Worm (Caenorhabditis elegans) whole organism, mixed stage, embryonic: ENCODE results near the gene W06A7.2.
A peak's percentile ranks its signal among the peaks of the same experiment; 100 is the strongest.

Experiments used
- blmp-1 ChIP-seq: fragments of 150-350 bp; optimal IDR thresholded peaks from 2 replicates; lab custom pipeline; 2014; ENCODE audit warnings: missing biosample characterization, missing genetic modification characterization
- ceh-39 ChIP-seq: fragments of 150-350 bp; optimal IDR thresholded peaks from 2 replicates; lab custom pipeline; 2014; ENCODE audit warnings: missing biosample characterization, missing genetic modification characterization
- ceh-43 ChIP-seq: fragments of 200-800 bp; sonication (Bioruptor generic); optimal IDR thresholded peaks from 2 replicates; lab custom pipeline; 2018; ENCODE audit warnings: mild to moderate bottlenecking, missing genetic modification characterization, moderate library complexity, missing compliant biosample characterization
- ceh-83 ChIP-seq: fragments of 200-800 bp; sonication (Bioruptor generic); optimal IDR thresholded peaks from 2 replicates; lab custom pipeline; 2018; ENCODE audit warnings: mild to moderate bottlenecking, missing genetic modification characterization, missing compliant biosample characterization
- cnd-1 ChIP-seq: fragments of 200-800 bp; sonication (Bioruptor generic); optimal IDR thresholded peaks from 2 replicates; lab custom pipeline; 2018; ENCODE audit warnings: mild to moderate bottlenecking, missing genetic modification characterization, missing compliant biosample characterization
- drap-1 ChIP-seq: fragments of 200-800 bp; sonication (Bioruptor generic); optimal IDR thresholded peaks from 3 replicates; lab custom pipeline; 2018; ENCODE audit warnings: mild to moderate bottlenecking, missing genetic modification characterization, missing compliant biosample characterization
- elt-1 ChIP-seq: sonication (generic microtip); optimal IDR thresholded peaks from 2 replicates; lab custom pipeline; 2017; ENCODE audit warnings: missing genetic modification characterization, mild to moderate bottlenecking, missing compliant biosample characterization, antibody characterized with exemption, moderate library complexity, borderline replicate concordance; ENCODE audit not compliant: insufficient read depth
- elt-3 ChIP-seq: fragments of 150-350 bp; optimal IDR thresholded peaks from 2 replicates; lab custom pipeline; 2014; ENCODE audit warnings: missing biosample characterization, missing genetic modification characterization
- flh-1 ChIP-seq: fragments of 200-800 bp; sonication (Bioruptor generic); optimal IDR thresholded peaks from 2 replicates; lab custom pipeline; 2018; ENCODE audit warnings: mild to moderate bottlenecking, missing genetic modification characterization, moderate library complexity, missing compliant biosample characterization
- ham-2 ChIP-seq: fragments of 200-800 bp; sonication (Bioruptor generic); optimal IDR thresholded peaks from 2 replicates; lab custom pipeline; 2018; ENCODE audit warnings: mild to moderate bottlenecking, missing genetic modification characterization, missing compliant biosample characterization
- hlh-1 ChIP-seq: fragments of 150-350 bp; optimal IDR thresholded peaks from 2 replicates; lab custom pipeline; 2014; ENCODE audit warnings: missing biosample characterization, missing genetic modification reagents, missing genetic modification characterization
- lin-13 ChIP-seq: fragments of 150-350 bp; optimal IDR thresholded peaks from 2 replicates; lab custom pipeline; 2014; ENCODE audit warnings: missing biosample characterization, missing genetic modification characterization
- lsy-2 ChIP-seq: fragments of 150-350 bp; optimal IDR thresholded peaks from 2 replicates; lab custom pipeline; 2014; ENCODE audit warnings: missing biosample characterization, missing genetic modification characterization
- mls-2 ChIP-seq: sonication (generic microtip); optimal IDR thresholded peaks from 2 replicates; lab custom pipeline; 2016; ENCODE audit warnings: mild to moderate bottlenecking, missing genetic modification characterization, moderate library complexity, missing compliant biosample characterization
- nhr-12 ChIP-seq: fragments of 150-350 bp; optimal IDR thresholded peaks from 2 replicates; lab custom pipeline; 2014; ENCODE audit warnings: missing biosample characterization, missing genetic modification characterization
- nhr-2 ChIP-seq: fragments of 150-350 bp; optimal IDR thresholded peaks from 2 replicates; lab custom pipeline; 2014; ENCODE audit warnings: missing biosample characterization, missing genetic modification characterization
- nhr-28 ChIP-seq: fragments of 150-350 bp; optimal IDR thresholded peaks from 2 replicates; lab custom pipeline; 2014; ENCODE audit warnings: missing biosample characterization, missing genetic modification characterization
- nhr-76 ChIP-seq: sonication (generic microtip); optimal IDR thresholded peaks from 2 replicates; lab custom pipeline; 2017; ENCODE audit warnings: missing biosample characterization, missing genetic modification characterization
- pha-4 ChIP-seq: fragments of 150-350 bp; optimal IDR thresholded peaks from 2 replicates; lab custom pipeline; 2018; ENCODE audit warnings: missing biosample characterization, missing genetic modification reagents, missing genetic modification characterization
- sem-2 ChIP-seq: fragments of 200-800 bp; sonication (Bioruptor generic); optimal IDR thresholded peaks from 2 replicates; lab custom pipeline; 2018; ENCODE audit warnings: mild to moderate bottlenecking, missing genetic modification characterization, missing compliant biosample characterization
- snpc-4 ChIP-seq: fragments of 150-350 bp; optimal IDR thresholded peaks from 2 replicates; lab custom pipeline; 2014; ENCODE audit warnings: missing biosample characterization, missing genetic modification characterization
- sptf-1 ChIP-seq: sonication (generic microtip); optimal IDR thresholded peaks from 2 replicates; lab custom pipeline; 2017; ENCODE audit warnings: mild to moderate bottlenecking, missing genetic modification characterization, moderate library complexity, missing compliant biosample characterization
- tbx-8 ChIP-seq: fragments of 200-800 bp; sonication (Bioruptor generic); optimal IDR thresholded peaks from 2 replicates; lab custom pipeline; 2018; ENCODE audit warnings: mild to moderate bottlenecking, missing genetic modification characterization, moderate library complexity, missing compliant biosample characterization
- unc-120 ChIP-seq: sonication (generic microtip); optimal IDR thresholded peaks from 2 replicates; lab custom pipeline; 2017; ENCODE audit warnings: missing genetic modification characterization, missing compliant biosample characterization; ENCODE audit not compliant: poor library complexity, severe bottlenecking
- unc-39 ChIP-seq: fragments of 150-350 bp; optimal IDR thresholded peaks from 2 replicates; lab custom pipeline; 2014; ENCODE audit warnings: missing biosample characterization, missing genetic modification characterization
- unc-62 ChIP-seq: fragments of 150-350 bp; optimal IDR thresholded peaks from 2 replicates; lab custom pipeline; 2014; ENCODE audit warnings: missing biosample characterization, missing genetic modification reagents, missing genetic modification characterization
- zip-8 ChIP-seq: fragments of 150-350 bp; optimal IDR thresholded peaks from 2 replicates; lab custom pipeline; 2014; ENCODE audit warnings: missing biosample characterization, missing genetic modification characterization
- ztf-11 ChIP-seq: fragments of 150-350 bp; optimal IDR thresholded peaks from 2 replicates; lab custom pipeline; 2014; ENCODE audit warnings: missing biosample characterization, missing genetic modification characterization

Gene W06A7.2

DNA sequence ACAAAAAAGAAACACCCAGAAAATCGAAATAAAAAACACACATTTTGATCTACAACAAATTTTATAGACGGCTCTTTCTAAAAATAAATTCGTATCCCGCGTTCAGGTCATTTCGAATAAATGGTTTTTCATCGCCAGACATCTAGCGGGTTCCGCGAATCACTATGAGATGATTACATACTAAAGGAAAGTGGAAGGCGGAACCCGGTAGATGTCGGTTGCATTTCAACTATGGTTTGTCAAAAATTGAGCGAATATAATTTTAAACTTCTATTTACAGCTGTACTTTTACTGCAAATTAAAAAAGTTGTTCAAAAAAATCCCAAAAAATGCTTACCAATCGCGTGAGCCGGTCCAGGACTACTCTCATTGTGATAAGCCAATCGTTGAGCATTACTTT is 23.8 kb upstream of the W06A7.2 start:
- no peak for TF ChIP-seq pha-4 (tag; lab: Kevin White, UChicago)
- no peak for TF ChIP-seq elt-1 (tag; lab: Kevin White, UChicago)
- TF ChIP-seq hlh-1 = no peak
- no peak for TF ChIP-seq nhr-2 (tag; lab: Kevin White, UChicago)
- TF ChIP-seq nhr-76 (tag; lab: Kevin White, UChicago) = no peak
- no peak for TF ChIP-seq cnd-1 (tag; lab: Kevin White, UChicago)
- no peak for TF ChIP-seq flh-1 (GFP tag; lab: Kevin White, UChicago)
- no peak for TF ChIP-seq unc-120 (tag; lab: Kevin White, UChicago)
- no peak for TF ChIP-seq lsy-2
- TF ChIP-seq nhr-12 = no peak
- TF ChIP-seq sptf-1 (tag; lab: Kevin White, UChicago) = no peak
- no peak for TF ChIP-seq ceh-39
- TF ChIP-seq ceh-43 (GFP tag; lab: Kevin White, UChicago) = no peak
- TF ChIP-seq drap-1 (GFP tag; lab: Kevin White, UChicago) = no peak

DNA sequence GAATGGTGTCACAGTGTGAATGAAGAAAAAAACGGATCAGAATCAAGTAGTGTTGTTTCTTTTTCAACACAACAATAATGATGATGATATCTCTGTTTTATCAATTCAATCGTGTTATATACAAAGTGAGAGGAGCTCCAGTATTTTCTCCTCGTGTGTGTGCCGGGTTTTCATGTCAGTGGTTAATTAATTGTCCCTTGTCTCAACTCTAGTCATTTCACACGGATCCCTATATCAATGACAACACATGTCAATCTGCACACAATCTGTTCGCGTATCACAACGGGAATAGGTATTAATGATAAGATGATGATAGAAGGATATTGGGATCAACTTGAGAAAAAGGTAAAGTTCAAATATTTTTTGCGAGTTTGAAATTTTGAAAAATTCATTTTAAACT is 21.3 kb upstream of the W06A7.2 start:
- TF ChIP-seq hlh-1 (peak; percentile 65), unc-39 (tag; lab: Kevin White, UChicago) (no peak), lsy-2 (no peak), cnd-1 (tag; lab: Kevin White, UChicago) (no peak), mls-2 (no peak), unc-120 (tag; lab: Kevin White, UChicago) (peak; percentile 40), zip-8 (tag; lab: Kevin White, UChicago) (no peak), unc-62 (GFP tag; lab: Kevin White, UChicago) (peak; percentile 86), sem-2 (no peak), ceh-83 (GFP tag; lab: Kevin White, UChicago) (no peak), lin-13 (tag; lab: Kevin White, UChicago) (no peak), ham-2 (GFP tag; lab: Kevin White, UChicago) (no peak)

DNA sequence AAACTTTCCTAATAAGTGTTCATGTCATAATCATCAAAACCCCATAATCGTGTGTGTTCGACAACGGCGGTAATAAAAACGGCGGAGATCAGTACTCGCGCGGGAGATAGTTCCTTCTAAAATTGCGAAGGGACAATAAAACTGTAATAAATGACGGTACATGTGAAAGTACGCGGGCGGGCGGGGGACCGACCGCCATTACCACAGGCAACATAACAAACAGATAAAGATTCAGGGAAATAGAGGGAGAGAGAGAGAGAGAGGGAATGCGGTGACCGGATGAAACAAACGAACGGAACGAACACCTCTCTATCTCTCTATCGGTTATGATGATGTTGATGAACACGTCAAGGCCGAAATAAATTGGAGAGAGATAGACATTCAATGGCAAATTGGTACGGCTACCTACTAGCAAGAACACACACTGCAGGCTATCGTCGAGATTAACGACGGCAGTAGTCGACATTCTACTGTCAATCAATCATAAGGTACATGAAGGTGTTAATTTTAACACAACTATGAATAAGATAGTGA is 15.4 kb upstream of the W06A7.2 start:
- peak; percentile 91 for TF ChIP-seq ham-2 (GFP tag; lab: Kevin White, UChicago)
- TF ChIP-seq lsy-2 = no peak
- peak; percentile 50 for TF ChIP-seq nhr-2 (tag; lab: Kevin White, UChicago)
- TF ChIP-seq hlh-1 = peak; percentile 24
- no peak for TF ChIP-seq nhr-28 (tag; lab: Kevin White, UChicago)
- TF ChIP-seq nhr-12 = no peak
- TF ChIP-seq nhr-76 (tag; lab: Kevin White, UChicago) = no peak
- no peak for TF ChIP-seq ztf-11 (tag; lab: Kevin White, UChicago)
- peak; percentile 65 for TF ChIP-seq elt-1 (tag; lab: Kevin White, UChicago)
- TF ChIP-seq elt-3 (tag; lab: Kevin White, UChicago) = peak; percentile 44
- TF ChIP-seq unc-62 (GFP tag; lab: Kevin White, UChicago) = peak; percentile 78

DNA sequence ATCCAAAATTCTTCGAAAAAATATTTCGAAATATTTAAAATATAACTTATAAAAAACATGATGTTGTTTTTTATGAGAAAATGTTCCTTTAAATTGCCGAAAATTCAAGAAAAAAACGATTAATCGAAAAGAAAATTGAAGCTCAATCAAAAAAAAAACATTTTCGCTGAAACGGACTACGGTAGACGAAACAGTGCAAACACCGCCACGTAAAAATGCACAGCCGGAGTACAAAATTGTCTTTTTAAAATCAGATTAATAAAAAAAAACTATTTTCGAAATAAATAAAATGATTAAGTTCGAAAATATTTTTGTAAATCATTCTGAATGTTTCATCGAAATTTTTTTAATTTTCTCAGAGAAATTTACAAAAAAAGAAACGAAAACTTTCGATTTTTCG is 8.1 kb upstream of the W06A7.2 start:
- TF ChIP-seq lsy-2 = peak; percentile 85
- TF ChIP-seq zip-8 (tag; lab: Kevin White, UChicago) = no peak

DNA sequence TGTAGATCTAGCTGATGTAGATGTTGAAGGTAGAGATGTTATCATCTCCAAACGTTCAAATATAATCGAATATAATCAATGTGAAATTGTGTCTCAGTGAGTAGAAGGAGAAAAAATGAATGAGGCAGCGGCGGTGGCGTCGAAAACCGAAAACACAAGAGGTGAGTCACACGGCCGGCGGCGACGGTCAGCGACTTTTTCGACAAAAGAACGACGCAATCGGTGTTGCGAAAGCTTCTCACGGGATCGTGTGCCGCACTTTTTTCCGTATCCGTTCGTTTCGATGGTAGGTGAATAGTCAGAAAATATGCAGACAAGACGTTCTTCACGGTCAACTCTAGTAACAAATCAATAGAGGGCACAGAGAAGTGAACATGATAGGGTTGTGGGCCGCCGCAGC is 6.2 kb upstream of the W06A7.2 start, which contains the start of gene rin-1:
Gene rin-1 (minus strand): TSS at position 101 of the 400 bp plus-strand sequence.
- TF ChIP-seq ztf-11 (tag; lab: Kevin White, UChicago) (no peak), unc-120 (tag; lab: Kevin White, UChicago) (no peak), ceh-43 (GFP tag; lab: Kevin White, UChicago) (no peak), unc-62 (GFP tag; lab: Kevin White, UChicago) (no peak), elt-3 (tag; lab: Kevin White, UChicago) (no peak), pha-4 (tag; lab: Kevin White, UChicago) (no peak), sem-2 (no peak), ham-2 (GFP tag; lab: Kevin White, UChicago) (no peak), tbx-8 (GFP tag; lab: Kevin White, UChicago) (no peak), snpc-4 (tag; lab: Kevin White, UChicago) (no peak), ceh-39 (no peak), blmp-1 (tag; lab: Kevin White, UChicago) (no peak), nhr-76 (tag; lab: Kevin White, UChicago) (no peak), elt-1 (tag; lab: Kevin White, UChicago) (no peak)
